3 worm cellular contexts compared by ENCODE assay signal in the genomic region with DNA sequence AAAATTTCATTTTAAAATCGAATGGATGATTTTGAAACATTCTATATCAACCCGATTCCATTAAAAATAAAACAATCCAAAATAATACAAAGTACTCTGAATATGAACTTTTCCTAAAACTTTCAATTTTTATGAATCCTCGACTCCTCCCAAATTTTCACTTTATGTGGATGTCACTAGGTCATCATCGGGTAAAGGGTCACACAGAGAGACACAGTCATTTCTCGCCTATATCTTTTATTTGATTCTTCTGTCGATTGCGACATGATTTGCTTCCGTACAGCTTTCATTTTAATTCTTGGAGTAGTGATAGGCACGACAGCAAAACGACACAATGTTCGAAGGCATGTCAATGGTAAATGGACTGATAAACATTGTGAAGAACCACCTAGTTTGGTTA.
TF ChIP-seq lines count a peak whose summit lies in the region.

F25D1.3 (plus strand) TSS at position 225 of the 400 bp plus-strand sequence.

TF ChIP-seq in whole organism, L1 larva, 84 proteins besides CTCF, POLR2A, EP300 and RAD21:
- TF ChIP-seq unc-130 (tag; optimal IDR thresholded peaks at IDR 0.05; lab: Kevin White, UChicago), result no peak
- peak; percentile 96 for TF ChIP-seq blmp-1 (tag; optimal IDR thresholded peaks at IDR 0.05; lab: Kevin White, UChicago)

TF ChIP-seq in whole organism, L2 larva, 48 proteins besides CTCF, POLR2A, EP300 and RAD21:
- no peak for TF ChIP-seq mab-5 (tag; optimal IDR thresholded peaks at IDR 0.05; lab: Kevin White, UChicago)
- TF ChIP-seq ZK546.5 (tag; optimal IDR thresholded peaks at IDR 0.05; lab: Kevin White, UChicago), result no peak
- TF ChIP-seq skn-1 (tag; optimal IDR thresholded peaks at IDR 0.05; lab: Kevin White, UChicago), result no peak
- TF ChIP-seq nhr-237 (tag; optimal IDR thresholded peaks at IDR 0.05; lab: Kevin White, UChicago), result no peak
- peak; percentile 30 for TF ChIP-seq blmp-1 (tag; optimal IDR thresholded peaks at IDR 0.05; lab: Kevin White, UChicago; ENCODE audit: insufficient read depth)

TF ChIP-seq in whole organism, L3 larva, 47 proteins besides CTCF, POLR2A, EP300 and RAD21:
- no peak for TF ChIP-seq ceh-82 (tag; optimal IDR thresholded peaks at IDR 0.05; lab: Kevin White, UChicago)
- TF ChIP-seq lin-15B (tag; optimal IDR thresholded peaks at IDR 0.05; lab: Kevin White, UChicago), result no peak
- TF ChIP-seq nhr-23 (tag; optimal IDR thresholded peaks at IDR 0.05; lab: Kevin White, UChicago), result peak; percentile 15
- TF ChIP-seq eor-1 (tag; optimal IDR thresholded peaks at IDR 0.05; lab: Kevin White, UChicago), result no peak

Comparison
In these comparisons a context has a peak if more than half of its experiments do, and no peak if none do; other contexts are left out.
1. Of the 22 proteins assayed by ChIP-seq in both whole organism, L1 larva and whole organism, L2 larva: peak only in whole organism, L1 larva: none; only in whole organism, L2 larva: none; in both: blmp-1; in neither: 21.